Fruit fly (Drosophila melanogaster) whole organism: ENCODE results near the gene ko.

Experiments
- CG8478 ChIP-seq: fragments of >200 bp; optimal IDR thresholded peaks from 2 replicates; lab custom pipeline; 2018; ENCODE audit warnings: inconsistent platforms
- Dll ChIP-seq: fragments of >200 bp; optimal IDR thresholded peaks from 2 replicates; lab custom pipeline; 2017
- EcR ChIP-seq, 2 experiments: fragments of >200 bp; optimal IDR thresholded peaks; 2 replicates each; lab custom pipeline; 2017; ENCODE audit warnings: missing biosample characterization in 2 of 2, missing genetic modification characterization in 2 of 2, missing genetic modification reagents in 2 of 2
- pan ChIP-seq: fragments of >200 bp; optimal IDR thresholded peaks from 2 replicates; lab custom pipeline; 2017
- psq ChIP-seq: fragments of >200 bp; optimal IDR thresholded peaks from 2 replicates; lab custom pipeline; 2017
- usp ChIP-seq: fragments of >200 bp; optimal IDR thresholded peaks from 2 replicates; lab custom pipeline; 2017; ENCODE audit warnings: missing biosample characterization, missing genetic modification characterization, mixed read lengths

ko gene

DNA sequence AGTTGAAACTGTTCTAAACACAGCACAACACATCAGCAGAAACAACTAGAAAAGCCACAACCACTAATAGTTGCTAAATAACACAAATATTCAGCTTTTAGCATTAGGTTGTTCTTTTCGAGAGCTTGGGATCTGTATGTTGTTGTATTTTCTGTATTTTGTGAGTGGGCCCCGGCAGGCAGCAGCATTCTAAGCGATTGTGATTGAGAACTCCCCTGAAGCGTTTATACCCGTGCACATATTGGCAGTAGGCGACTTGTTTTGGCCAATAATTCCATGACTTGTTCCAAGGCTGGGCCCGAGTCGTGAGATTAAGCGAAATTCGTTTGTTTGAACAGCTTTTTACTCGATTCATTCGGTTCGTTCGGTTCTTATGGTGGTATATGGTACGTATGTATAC, 69.0 kb downstream of the ko start:
- TF ChIP-seq Dll (lab: Kevin White, UChicago) (no peak), CG8478 (lab: Kevin White, UChicago) (no peak), usp (no peak), pan (lab: Kevin White, UChicago) (no peak), psq (no peak), EcR (GFP tag; optimal IDR thresholded peaks at IDR 0.05; lab: Kevin White, UChicago) (no peak)

- no peak for TF ChIP-seq Dll (lab: Kevin White, UChicago)
- no peak for TF ChIP-seq pan (lab: Kevin White, UChicago)
- TF ChIP-seq usp, result no peak
- no peak for TF ChIP-seq EcR (GFP tag; optimal IDR thresholded peaks at IDR 0.05; lab: Kevin White, UChicago)
- TF ChIP-seq psq, result no peak
Measured at dm6 chr3L:21060189-21061070, 70.5 kb downstream of the ko start.

DNA sequence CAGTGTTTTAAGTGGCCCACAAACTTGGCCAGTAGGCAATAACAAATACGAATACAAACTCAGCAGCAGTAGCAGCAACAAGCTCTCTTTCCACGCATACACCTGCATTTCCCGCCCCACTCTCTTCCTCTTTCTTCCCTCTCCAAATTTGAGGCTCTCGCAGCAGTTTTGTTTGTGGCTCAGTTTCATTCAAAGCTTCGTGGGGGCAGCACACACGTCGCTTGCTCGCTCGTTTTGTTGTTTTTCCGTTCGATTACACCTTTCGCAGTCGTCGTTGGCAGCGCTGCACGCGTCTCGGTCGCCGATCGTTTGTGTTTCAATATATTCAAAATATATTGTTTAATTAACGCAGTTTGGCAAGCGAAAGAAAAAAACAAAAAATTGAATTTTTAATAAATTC, 72.3 kb downstream of the ko start:
- TF ChIP-seq EcR (GFP tag; optimal IDR thresholded peaks at IDR 0.05; lab: Kevin White, UChicago) (no peak), Dll (lab: Kevin White, UChicago) (peak; percentile 80), usp (no peak), CG8478 (lab: Kevin White, UChicago) (no peak), psq (no peak), pan (lab: Kevin White, UChicago) (no peak)

DNA sequence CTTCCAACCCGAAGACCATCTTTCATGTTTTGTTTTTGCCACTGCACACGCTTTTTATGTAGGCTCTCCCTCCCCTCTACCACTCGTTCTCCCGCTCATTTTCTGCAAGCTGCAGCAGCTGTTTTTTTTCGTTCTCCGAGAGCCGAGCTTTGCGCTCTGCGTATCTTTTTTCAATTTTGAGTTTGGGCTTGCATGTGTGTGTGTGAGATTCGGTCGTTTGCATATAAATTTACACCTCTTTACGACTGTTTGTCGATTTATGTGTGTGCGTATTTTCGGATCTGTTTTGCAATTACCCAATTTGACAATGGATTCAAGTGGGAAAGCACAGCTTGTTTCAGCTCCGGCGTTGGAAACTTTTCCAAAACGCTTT, 73.4 kb downstream of the ko start:
- peak; percentile 66 for TF ChIP-seq Dll (lab: Kevin White, UChicago)
- TF ChIP-seq pan (lab: Kevin White, UChicago), result no peak

DNA sequence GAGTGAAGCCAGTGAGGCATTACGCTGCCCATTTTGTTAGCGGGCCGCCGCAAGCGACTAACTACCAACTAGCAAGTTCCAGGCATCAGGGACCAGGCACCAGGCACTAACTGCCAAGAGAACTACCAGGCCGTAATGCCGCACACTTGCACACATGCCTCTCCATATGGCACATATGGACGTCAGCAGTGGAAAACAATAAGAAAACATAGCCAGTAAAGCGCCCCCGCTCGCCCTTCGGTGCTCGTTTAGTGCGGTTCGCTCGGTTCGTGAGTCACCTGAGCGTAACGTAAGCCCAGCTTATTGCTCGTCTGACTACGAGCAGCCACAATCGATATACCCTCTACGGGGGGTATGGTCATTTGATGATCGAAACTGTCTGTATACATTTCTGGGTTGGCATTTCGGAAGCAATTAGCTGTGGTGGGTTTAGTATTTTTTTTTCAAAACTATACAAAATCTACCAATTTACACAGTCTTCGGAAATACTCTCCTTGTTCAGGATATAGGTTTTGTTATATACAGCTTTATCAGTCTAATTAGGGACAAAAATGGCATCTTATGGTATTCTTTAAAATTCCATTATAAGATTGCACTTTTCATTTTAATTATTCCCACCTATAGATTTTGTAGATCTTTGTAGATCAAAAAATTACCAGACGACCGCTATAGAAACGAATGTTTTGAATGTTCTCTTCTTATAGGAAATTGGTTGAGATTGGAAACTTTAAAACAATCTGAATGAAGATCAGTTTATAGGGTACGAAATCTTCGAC, 74.0 kb downstream of the ko start:
- peak; percentile 82 for TF ChIP-seq pan (lab: Kevin White, UChicago)
- no peak for TF ChIP-seq CG8478 (lab: Kevin White, UChicago)
- TF ChIP-seq psq, result no peak
- no peak for TF ChIP-seq Dll (lab: Kevin White, UChicago)

- TF ChIP-seq pan (lab: Kevin White, UChicago) (no peak), CG8478 (lab: Kevin White, UChicago) (no peak), EcR (GFP tag; optimal IDR thresholded peaks at IDR 0.05; lab: Kevin White, UChicago) (no peak), usp (no peak), Dll (lab: Kevin White, UChicago) (no peak), psq (no peak)
Measured at dm6 chr3L:21056290-21056689, 74.7 kb downstream of the ko start.

dm6 chr3L:21055839-21056238, 75.1 kb downstream of the ko start:
- no peak for TF ChIP-seq psq
- TF ChIP-seq Dll (lab: Kevin White, UChicago), result no peak
- no peak for TF ChIP-seq EcR (GFP tag; optimal IDR thresholded peaks at IDR 0.05; lab: Kevin White, UChicago)
- TF ChIP-seq pan (lab: Kevin White, UChicago), result no peak
- no peak for TF ChIP-seq usp
- TF ChIP-seq CG8478 (lab: Kevin White, UChicago), result no peak

DNA sequence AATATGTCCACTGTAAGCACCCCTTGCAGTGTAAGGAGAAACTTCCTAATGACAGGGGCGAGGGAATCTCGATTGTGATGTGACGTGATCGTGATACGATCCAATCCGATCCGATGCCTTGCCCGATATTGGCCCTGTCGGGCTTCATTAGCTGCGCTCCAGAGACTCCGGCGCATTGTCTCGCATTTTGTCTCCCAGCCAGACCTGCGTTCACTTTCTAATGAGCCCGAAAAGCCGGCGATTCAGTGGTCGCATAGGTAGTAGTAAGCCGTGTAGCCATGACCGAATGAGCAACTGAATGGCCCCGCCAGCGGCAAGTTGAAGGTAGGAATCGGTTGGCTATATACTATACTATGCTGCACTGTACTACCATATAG, 76.1 kb downstream of the ko start:
- no peak for TF ChIP-seq usp
- TF ChIP-seq pan (lab: Kevin White, UChicago), result no peak
- TF ChIP-seq Dll (lab: Kevin White, UChicago), result no peak
- TF ChIP-seq EcR (GFP tag; optimal IDR thresholded peaks at IDR 0.05; lab: Kevin White, UChicago), result no peak
- no peak for TF ChIP-seq psq
- TF ChIP-seq CG8478 (lab: Kevin White, UChicago), result no peak

DNA sequence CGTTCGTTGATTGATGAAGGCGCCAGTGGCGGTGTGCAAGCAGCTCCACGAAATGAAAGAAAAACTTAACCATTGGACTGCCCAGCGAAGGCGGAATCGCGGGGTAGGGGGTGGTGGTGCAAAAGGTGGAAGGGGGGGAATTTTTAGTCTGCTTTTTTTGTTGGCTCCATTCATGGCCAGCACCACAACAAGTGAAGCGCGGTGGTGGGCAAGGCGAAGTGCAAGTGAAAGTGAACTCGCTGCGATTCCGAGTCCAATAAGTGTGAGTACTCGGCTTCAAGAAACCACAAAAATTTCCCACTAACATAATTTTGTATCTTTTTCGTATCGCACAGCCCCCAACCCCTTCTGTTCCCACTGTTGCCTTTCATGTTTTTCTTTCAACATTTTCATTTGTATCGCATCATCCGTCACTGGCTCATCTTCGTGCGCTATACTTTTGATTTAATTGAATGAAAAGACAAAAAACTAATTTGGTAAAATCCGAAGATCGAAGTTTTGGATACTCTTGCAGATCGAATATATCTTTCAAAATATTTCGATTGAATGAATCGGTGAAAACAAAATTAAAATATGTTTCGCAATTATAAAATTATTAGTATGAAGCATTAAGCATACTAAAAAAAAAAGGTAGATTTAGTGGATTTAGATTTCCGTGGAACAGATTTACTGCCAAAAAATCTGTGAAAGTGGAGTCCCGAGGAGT, 76.6 kb downstream of the ko start:
- TF ChIP-seq pan (lab: Kevin White, UChicago), result no peak

DNA sequence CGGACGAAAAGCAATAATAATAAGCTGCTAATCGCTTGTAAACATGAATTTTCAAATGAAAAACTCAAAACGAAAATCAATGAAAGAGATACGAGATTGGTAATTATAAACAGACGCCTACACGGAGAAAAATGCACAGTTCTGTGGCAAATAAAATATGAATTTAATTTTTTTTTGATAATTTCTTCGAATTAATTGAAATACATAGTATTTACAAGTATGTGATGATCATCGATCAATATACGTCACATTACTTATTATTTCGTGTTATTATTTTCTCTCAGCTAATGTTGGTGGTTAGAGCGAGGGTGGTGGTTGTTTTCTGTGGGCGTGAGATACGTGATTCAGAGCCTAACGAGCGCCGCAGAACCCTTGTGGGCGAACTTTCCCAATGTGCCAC, 77.2 kb downstream of the ko start:
- TF ChIP-seq CG8478 (lab: Kevin White, UChicago) (no peak), psq (no peak), Dll (lab: Kevin White, UChicago) (no peak), pan (lab: Kevin White, UChicago) (no peak), EcR (GFP tag; optimal IDR thresholded peaks at IDR 0.05; lab: Kevin White, UChicago) (no peak), usp (no peak)

DNA sequence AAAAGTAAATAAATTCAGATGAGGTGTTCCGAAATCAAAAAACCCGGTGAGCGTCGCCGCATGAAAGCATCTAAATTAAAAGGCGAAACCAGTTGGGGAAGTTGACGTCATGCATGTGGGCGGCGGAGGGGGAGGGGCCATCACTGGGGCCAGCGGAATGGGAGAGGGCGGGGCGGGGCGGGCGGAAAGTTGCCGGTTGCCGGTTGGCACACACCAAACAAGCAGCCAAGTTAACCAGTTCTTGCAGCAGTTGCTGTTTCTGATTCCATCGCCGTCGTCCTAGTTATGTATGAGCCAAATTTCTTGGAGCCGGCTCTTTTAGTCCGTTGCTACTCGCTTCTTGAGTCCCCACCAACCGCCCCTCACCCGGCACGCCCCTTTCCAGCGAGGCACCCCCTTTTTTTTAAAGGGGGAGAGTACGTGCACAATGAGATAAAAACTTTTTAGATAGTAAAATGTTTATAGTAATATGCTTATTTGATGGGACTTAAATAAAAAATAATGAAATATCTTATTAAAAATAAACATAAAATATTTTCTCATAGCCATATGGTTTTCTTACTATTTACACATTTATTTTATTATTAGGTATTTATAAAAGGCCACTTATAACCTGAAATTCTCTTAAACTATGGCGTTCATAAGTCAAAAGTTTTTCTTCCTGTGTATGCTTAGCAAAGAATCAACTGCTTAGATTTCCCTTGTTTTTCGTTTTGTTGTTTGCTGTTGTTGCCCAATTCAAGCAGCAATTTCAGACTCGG, 78.6 kb downstream of the ko start:
- TF ChIP-seq EcR (GFP tag; optimal IDR thresholded peaks at IDR 0.05; lab: Kevin White, UChicago) (no peak), Dll (lab: Kevin White, UChicago) (no peak), psq (no peak), usp (no peak), pan (lab: Kevin White, UChicago) (no peak), CG8478 (lab: Kevin White, UChicago) (no peak)
